Fruit fly (Drosophila melanogaster): Measurements from ENCODE around the gene Prosalpha4T1.

dm6 chr3R:20714360-20714759, 34.5 kb downstream of the Prosalpha4T1 start, which contains the start of gene Oamb:
- TF ChIP-seq Dll (optimal IDR thresholded peaks at IDR 0.05) (no peak), usp (GFP tag; optimal IDR thresholded peaks at IDR 0.05) (no peak)
